Fruit fly (Drosophila melanogaster): ENCODE data around the gene CG9393.

- TF ChIP-seq dmrt93B (GFP tag; optimal IDR thresholded peaks at IDR 0.05): no peak
- TF ChIP-seq Jra (GFP tag; optimal IDR thresholded peaks at IDR 0.05): no peak
- no peak for TF ChIP-seq br (GFP tag; optimal IDR thresholded peaks at IDR 0.05)
- TF ChIP-seq dsf (GFP tag; optimal IDR thresholded peaks at IDR 0.05; ENCODE audit: borderline replicate concordance): no peak
- no peak for TF ChIP-seq sage (GFP tag; optimal IDR thresholded peaks at IDR 0.05)
- no peak for TF ChIP-seq CG9705 (GFP tag; optimal IDR thresholded peaks at IDR 0.05)
- no peak for TF ChIP-seq Myc (optimal IDR thresholded peaks at IDR 0.05)
- TF ChIP-seq woc (GFP tag; optimal IDR thresholded peaks at IDR 0.05): no peak
- TF ChIP-seq Sp1 (GFP tag; optimal IDR thresholded peaks at IDR 0.05): no peak
Observed at dm6 chr3R:9604445-9605020, 41.1 kb upstream of the CG9393 start.
